Fruit fly (Drosophila melanogaster): ENCODE data around the gene CG14667.

DNA sequence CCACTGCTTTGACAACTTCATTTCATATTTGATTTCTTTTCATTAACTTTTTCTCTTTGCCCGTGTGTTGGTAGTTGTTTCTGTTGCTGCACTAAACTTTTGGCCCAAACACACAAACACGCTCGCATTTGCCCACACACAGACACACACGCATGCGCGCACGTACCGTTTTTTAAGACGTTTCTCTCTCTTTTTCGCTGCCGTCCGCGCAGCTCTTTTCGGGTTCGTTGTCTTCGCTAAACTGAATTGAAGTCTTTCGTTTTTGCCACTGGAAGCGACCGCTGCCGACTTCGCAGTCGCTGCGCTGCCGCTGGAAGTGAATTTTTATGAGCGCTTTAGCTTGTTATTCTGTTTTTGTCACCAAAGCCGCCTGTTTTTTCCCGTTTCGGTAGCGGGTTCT lies 17.8 kb downstream of the CG14667 start, which contains the start of gene kkv:
- TF ChIP-seq Dfd (GFP tag; optimal IDR thresholded peaks at IDR 0.05) (no peak), Mio (GFP tag; optimal IDR thresholded peaks at IDR 0.05) (no peak), Abd-B (GFP tag; optimal IDR thresholded peaks at IDR 0.05) (no peak), sv (GFP tag; optimal IDR thresholded peaks at IDR 0.05) (no peak)
